Fruit fly (Drosophila melanogaster) whole organism, embryonic: ENCODE measurements around the gene Rad17.
A peak's percentile ranks its signal among the peaks of the same experiment; 100 is the strongest.

ENCODE experiments used
- Asciz ChIP-seq: fragments of 200-800 bp; sonication (Bioruptor generic); optimal IDR thresholded peaks from 2 replicates; lab custom pipeline; 2017; ENCODE audit warnings: missing biosample characterization, mild to moderate bottlenecking, missing genetic modification characterization, missing genetic modification reagents
- Awh ChIP-seq: fragments of 200-800 bp; sonication (Bioruptor generic); IDR thresholded peaks from 2 replicates; pipeline ENCODE4, ENCODE4 v1.3.6; 2022; ENCODE audit warnings: missing biosample characterization, missing genetic modification characterization
- B-H2 ChIP-seq: fragments of 200-800 bp; sonication (Bioruptor generic); optimal IDR thresholded peaks from 2 replicates; lab custom pipeline; 2018; ENCODE audit warnings: missing biosample characterization, mild to moderate bottlenecking, missing genetic modification characterization
- CG12299 ChIP-seq: fragments of 200-800 bp; sonication (Bioruptor generic); optimal IDR thresholded peaks from 2 replicates; lab custom pipeline; 2018; ENCODE audit warnings: missing biosample characterization, mild to moderate bottlenecking, missing genetic modification characterization
- CG12391 ChIP-seq: fragments of 200-800 bp; sonication (Bioruptor generic); optimal IDR thresholded peaks from 3 replicates; lab custom pipeline; 2018; ENCODE audit warnings: missing biosample characterization, mild to moderate bottlenecking, missing genetic modification characterization, moderate library complexity
- CG12769 ChIP-seq: fragments of 200-800 bp; sonication (Bioruptor generic); optimal IDR thresholded peaks from 2 replicates; lab custom pipeline; 2019; ENCODE audit warnings: missing biosample characterization, mild to moderate bottlenecking, missing genetic modification characterization, moderate library complexity
- CG1602 ChIP-seq: fragments of 200-800 bp; sonication (Bioruptor generic); optimal IDR thresholded peaks from 3 replicates; lab custom pipeline; 2016; ENCODE audit warnings: missing biosample characterization, missing genetic modification characterization
- CG17568 ChIP-seq: fragments of 200-800 bp; sonication (Bioruptor generic); optimal IDR thresholded peaks from 2 replicates; lab custom pipeline; 2018; ENCODE audit warnings: missing biosample characterization, mild to moderate bottlenecking, missing genetic modification characterization, moderate library complexity
- CG17802 ChIP-seq: fragments of 200-800 bp; sonication (Bioruptor generic); optimal IDR thresholded peaks from 2 replicates; lab custom pipeline; 2018; ENCODE audit warnings: missing biosample characterization, mild to moderate bottlenecking, missing genetic modification characterization, moderate library complexity
- CG17829 ChIP-seq: fragments of 200-800 bp; optimal IDR thresholded peaks from 2 replicates; lab custom pipeline; 2019; ENCODE audit warnings: missing biosample characterization, mild to moderate bottlenecking, missing genetic modification characterization, moderate library complexity
- CG2678 ChIP-seq: fragments of 200-800 bp; sonication (Bioruptor generic); optimal IDR thresholded peaks from 3 replicates; lab custom pipeline; 2019; ENCODE audit warnings: missing biosample characterization, mild to moderate bottlenecking, missing genetic modification characterization, moderate library complexity
- CG3163 ChIP-seq: fragments of 200-800 bp; sonication (Bioruptor generic); optimal IDR thresholded peaks from 3 replicates; lab custom pipeline; 2016; ENCODE audit warnings: missing biosample characterization, missing genetic modification characterization
- CG32772 ChIP-seq: fragments of 200-800 bp; sonication (Bioruptor generic); IDR thresholded peaks from 2 replicates; pipeline ENCODE4 v1.3.6; 2022; ENCODE audit warnings: missing biosample characterization, missing genetic modification characterization
- CG43689 ChIP-seq: fragments of 200-800 bp; sonication (Bioruptor generic); IDR thresholded peaks from 2 replicates; pipeline ENCODE4 v1.3.6; 2022; ENCODE audit warnings: missing biosample characterization, missing genetic modification characterization
- CG4820 ChIP-seq: fragments of 200-800 bp; sonication (Bioruptor generic); optimal IDR thresholded peaks from 3 replicates; lab custom pipeline; 2016; ENCODE audit warnings: missing biosample characterization, missing genetic modification characterization
- CG6272 ChIP-seq: fragments of 200-800 bp; sonication (Bioruptor generic); IDR thresholded peaks from 2 replicates; pipeline ENCODE4 v1.3.6; 2022; ENCODE audit warnings: missing biosample characterization, missing genetic modification characterization
- CG6765 ChIP-seq: fragments of 200-800 bp; sonication (Bioruptor generic); optimal IDR thresholded peaks from 3 replicates; lab custom pipeline; 2017; ENCODE audit warnings: missing biosample characterization, mild to moderate bottlenecking, missing genetic modification characterization
- CG7839 ChIP-seq: fragments of 200-800 bp; sonication (Bioruptor generic); optimal IDR thresholded peaks from 3 replicates; lab custom pipeline; 2018; ENCODE audit warnings: missing biosample characterization, mild to moderate bottlenecking, missing genetic modification characterization, moderate library complexity
- CG9609 ChIP-seq: fragments of 200-800 bp; sonication (Bioruptor generic); optimal IDR thresholded peaks from 3 replicates; lab custom pipeline; 2016; ENCODE audit warnings: missing biosample characterization, missing genetic modification characterization
- CG9817 ChIP-seq: fragments of 200-800 bp; sonication (Bioruptor generic); optimal IDR thresholded peaks from 2 replicates; lab custom pipeline; 2018; ENCODE audit warnings: missing biosample characterization, mild to moderate bottlenecking, missing genetic modification characterization, moderate library complexity
- CG9876 ChIP-seq: fragments of 200-800 bp; sonication (Bioruptor generic); optimal IDR thresholded peaks from 2 replicates; lab custom pipeline; 2016; ENCODE audit warnings: missing biosample characterization, missing genetic modification characterization
- CoRest ChIP-seq: fragments of 200-800 bp; sonication (Bioruptor generic); optimal IDR thresholded peaks from 3 replicates; lab custom pipeline; 2018; ENCODE audit warnings: missing biosample characterization, mild to moderate bottlenecking, missing genetic modification characterization, moderate library complexity
- Dip3 ChIP-seq: fragments of 200-800 bp; sonication (Bioruptor generic); optimal IDR thresholded peaks from 3 replicates; lab custom pipeline; 2016; ENCODE audit warnings: missing biosample characterization, missing genetic modification characterization
- Dref ChIP-seq: fragments of 200-800 bp; sonication (Bioruptor generic); IDR thresholded peaks from 2 replicates; pipeline ENCODE4 v1.3.6; 2022; ENCODE audit warnings: missing biosample characterization, missing genetic modification characterization
- Drgx ChIP-seq: fragments of 200-800 bp; sonication (Bioruptor generic); IDR thresholded peaks from 2 replicates; pipeline ENCODE4 v1.3.6; 2022; ENCODE audit warnings: missing biosample characterization, missing genetic modification characterization
- H15 ChIP-seq: fragments of 200-800 bp; sonication (Bioruptor generic); IDR thresholded peaks from 3 replicates; pipeline ENCODE4 v1.3.6; 2022; ENCODE audit warnings: missing biosample characterization, missing genetic modification characterization
- HHEX ChIP-seq: fragments of 200-800 bp; sonication (Bioruptor generic); optimal IDR thresholded peaks from 3 replicates; lab custom pipeline; 2017; ENCODE audit warnings: missing biosample characterization, mild to moderate bottlenecking, missing genetic modification characterization, missing genetic modification reagents
- Hmr ChIP-seq: fragments of 200-800 bp; sonication (Bioruptor generic); optimal IDR thresholded peaks from 3 replicates; lab custom pipeline; 2017; ENCODE audit warnings: mild to moderate bottlenecking, missing biosample characterization, missing genetic modification reagents, missing genetic modification characterization
- Hr39 ChIP-seq: fragments of >200 bp; optimal IDR thresholded peaks from 2 replicates; lab custom pipeline; 2017
- Kr ChIP-seq: fragments of 200-800 bp; sonication (Bioruptor generic); optimal IDR thresholded peaks from 2 replicates; lab custom pipeline; 2017; ENCODE audit warnings: missing biosample characterization, mild to moderate bottlenecking, missing genetic modification characterization
- NfI ChIP-seq: fragments of 200-800 bp; sonication (Bioruptor generic); optimal IDR thresholded peaks from 3 replicates; lab custom pipeline; 2018; ENCODE audit warnings: missing biosample characterization, mild to moderate bottlenecking, missing genetic modification characterization, moderate library complexity
- Ravus ChIP-seq: fragments of 200-800 bp; sonication (Bioruptor generic); IDR thresholded peaks from 2 replicates; pipeline ENCODE4 v1.3.6; 2022; ENCODE audit warnings: missing biosample characterization, missing genetic modification characterization
- Ssrp ChIP-seq: fragments of 200-800 bp; sonication (Bioruptor generic); optimal IDR thresholded peaks from 2 replicates; lab custom pipeline; 2018; ENCODE audit warnings: missing biosample characterization, mild to moderate bottlenecking, missing genetic modification characterization, moderate library complexity
- Taf1 ChIP-seq: fragments of 200-800 bp; sonication (Bioruptor generic); IDR thresholded peaks from 2 replicates; pipeline ENCODE4 v1.3.6; 2022; ENCODE audit warnings: missing biosample characterization, missing genetic modification characterization
- Xrp1 ChIP-seq: fragments of 200-800 bp; sonication (Bioruptor generic); IDR thresholded peaks from 2 replicates; pipeline ENCODE4 v1.3.6; 2022; ENCODE audit warnings: missing biosample characterization, missing genetic modification characterization
- ara ChIP-seq: fragments of 200-800 bp; sonication (Bioruptor generic); IDR thresholded peaks from 2 replicates; pipeline ENCODE4 v1.3.6; 2022; ENCODE audit warnings: missing biosample characterization, missing genetic modification characterization
- ase ChIP-seq: fragments of 200-800 bp; sonication (Bioruptor generic); IDR thresholded peaks from 3 replicates; pipeline ENCODE4 v1.3.6; 2022; ENCODE audit warnings: missing biosample characterization, missing genetic modification characterization
- chif ChIP-seq, 2 experiments: fragments of 200-800 bp; sonication (Bioruptor generic); optimal IDR thresholded peaks; 3 replicates each; lab custom pipeline; 2016; ENCODE audit warnings: missing biosample characterization in 2 of 2, missing genetic modification characterization in 2 of 2
- ci ChIP-seq: fragments of 200-800 bp; sonication (Bioruptor generic); IDR thresholded peaks from 3 replicates; pipeline ENCODE4 v1.3.6; 2022; ENCODE audit warnings: missing biosample characterization, missing genetic modification characterization
- crp ChIP-seq, 2 experiments: fragments of 200-800 bp; sonication (Bioruptor generic); optimal IDR thresholded peaks; 2 replicates in 1 of 2; 3 replicates in 1 of 2; lab custom pipeline; 2017; ENCODE audit warnings: missing biosample characterization in 2 of 2, missing genetic modification characterization in 2 of 2, mild to moderate bottlenecking in 1 of 2, moderate library complexity in 1 of 2
- disco-r ChIP-seq: fragments of 200-800 bp; sonication (Bioruptor generic); optimal IDR thresholded peaks from 2 replicates; lab custom pipeline; 2016; ENCODE audit warnings: missing biosample characterization, missing genetic modification characterization
- gce ChIP-seq: fragments of 200-800 bp; sonication (Bioruptor generic); IDR thresholded peaks from 3 replicates; pipeline ENCODE4 v1.3.6; 2022; ENCODE audit warnings: missing biosample characterization, missing genetic modification characterization
- ind ChIP-seq: fragments of 200-800 bp; sonication (Bioruptor generic); optimal IDR thresholded peaks from 3 replicates; lab custom pipeline; 2016; ENCODE audit warnings: missing biosample characterization, missing genetic modification characterization
- lbe ChIP-seq: fragments of 200-800 bp; sonication (Bioruptor generic); optimal IDR thresholded peaks from 2 replicates; lab custom pipeline; 2016; ENCODE audit warnings: missing biosample characterization, mild to moderate bottlenecking, missing genetic modification characterization
- mirr ChIP-seq: fragments of 200-800 bp; sonication (Bioruptor generic); optimal IDR thresholded peaks from 3 replicates; lab custom pipeline; 2018; ENCODE audit warnings: missing biosample characterization, mild to moderate bottlenecking, missing genetic modification characterization
- nau ChIP-seq: fragments of 200-800 bp; sonication (Bioruptor generic); optimal IDR thresholded peaks from 3 replicates; lab custom pipeline; 2017; ENCODE audit warnings: missing biosample characterization, mild to moderate bottlenecking, missing genetic modification characterization, missing genetic modification reagents
- nerfin-1 ChIP-seq: fragments of 200-800 bp; sonication (Bioruptor generic); optimal IDR thresholded peaks from 3 replicates; lab custom pipeline; 2019; ENCODE audit warnings: missing biosample characterization, mild to moderate bottlenecking, missing genetic modification characterization, moderate library complexity
- nerfin-2 ChIP-seq: fragments of 200-800 bp; sonication (Bioruptor generic); IDR thresholded peaks from 2 replicates; pipeline ENCODE4 v1.3.6; 2022; ENCODE audit warnings: missing biosample characterization, missing genetic modification characterization; ENCODE audit not compliant: partially characterized antibody
- pros ChIP-seq: fragments of 200-800 bp; sonication (Bioruptor generic); optimal IDR thresholded peaks from 3 replicates; lab custom pipeline; 2019; ENCODE audit warnings: missing biosample characterization, mild to moderate bottlenecking, missing genetic modification characterization, moderate library complexity
- row ChIP-seq: fragments of 200-800 bp; sonication (Bioruptor generic); IDR thresholded peaks from 3 replicates; pipeline ENCODE4 v1.3.6; 2022; ENCODE audit warnings: missing biosample characterization, missing genetic modification characterization
- run ChIP-seq: fragments of 200-800 bp; sonication (Bioruptor generic); optimal IDR thresholded peaks from 3 replicates; lab custom pipeline; 2018; ENCODE audit warnings: missing biosample characterization, mild to moderate bottlenecking, missing genetic modification characterization
- usp ChIP-seq: fragments of >200 bp; optimal IDR thresholded peaks from 2 replicates; lab custom pipeline; 2017; ENCODE audit warnings: missing biosample characterization, missing genetic modification characterization
- zf30C ChIP-seq: fragments of 200-800 bp; sonication (Bioruptor generic); optimal IDR thresholded peaks from 3 replicates; lab custom pipeline; 2018; ENCODE audit warnings: missing biosample characterization, mild to moderate bottlenecking, missing genetic modification characterization

Rad17 gene

dm6 chr3R:14706860-14707259 is 43.9 kb upstream of the Rad17 start (continued):
- TF ChIP-seq CG9876 (GFP tag; lab: Kevin White, UChicago) (peak; percentile 37), usp (GFP tag; lab: Kevin White, UChicago) (no peak), HHEX (peak; percentile 41), nau (GFP tag; lab: Kevin White, UChicago) (no peak), CG17829 (tag; lab: Kevin White, UChicago) (peak; percentile 2), ase (GFP tag; lab: Robert Waterston, UW) (0 out of 3 replicates have a peak, but pooled peaks have one; percentile 61), Asciz (GFP tag; lab: Kevin White, UChicago) (peak; percentile 6), Dref (GFP tag; lab: Robert Waterston, UW) (no peak), CG9609 (GFP tag; lab: Kevin White, UChicago) (peak; percentile 58), ci (GFP tag; lab: Robert Waterston, UW) (peak; percentile 80), CG6272 (GFP tag; lab: Robert Waterston, UW) (no peak), CG43689 (no peak; the same call in 1 of the 2 replicates), CG6765 (no peak), CG12391 (peak; percentile 25), B-H2 (no peak), CG17802 (tag; lab: Kevin White, UChicago) (no peak), ara (GFP tag; lab: Robert Waterston, UW) (peak; percentile 72), CG2678 (tag; lab: Kevin White, UChicago) (peak; percentile 68), Xrp1 (peak; percentile 67), run (tag; lab: Kevin White, UChicago) (no peak), pros (no peak), CG1602 (GFP tag; lab: Kevin White, UChicago) (no peak), Hmr (peak; percentile 53), disco-r (GFP tag; lab: Kevin White, UChicago) (no peak), CG12299 (tag; lab: Kevin White, UChicago) (peak; percentile 45), CoRest (tag; lab: Kevin White, UChicago) (peak; percentile 54), Hr39 (lab: Kevin White, UChicago) (no peak), mirr (GFP tag; lab: Kevin White, UChicago) (no peak), CG17568 (GFP tag; lab: Kevin White, UChicago) (peak; percentile 15), Ssrp (tag; lab: Kevin White, UChicago) (peak; percentile 33), CG3163 (GFP tag; lab: Kevin White, UChicago) (no peak), lbe (GFP tag; lab: Kevin White, UChicago) (no peak)

- TF ChIP-seq zf30C (GFP tag; lab: Kevin White, UChicago), result no peak
- no peak for TF ChIP-seq H15 (GFP tag; lab: Robert Waterston, UW)
- TF ChIP-seq Kr (GFP tag; lab: Kevin White, UChicago), result no peak
- TF ChIP-seq Drgx, result peak; percentile 40; the same call in 1 of the 2 replicates
- no peak for TF ChIP-seq CG12769 (tag; lab: Kevin White, UChicago)
- no peak for TF ChIP-seq CG9817 (tag; lab: Kevin White, UChicago)
- no peak for TF ChIP-seq CG3163 (GFP tag; lab: Kevin White, UChicago)
- no peak for TF ChIP-seq Ravus (GFP tag; lab: Robert Waterston, UW)
- TF ChIP-seq crp (GFP tag; optimal IDR thresholded peaks at IDR 0.05; lab: Kevin White, UChicago), result no peak
- no peak for TF ChIP-seq CG32772 (GFP tag; lab: Robert Waterston, UW)
- no peak for TF ChIP-seq Taf1 (GFP tag; lab: Robert Waterston, UW)
- TF ChIP-seq ind (GFP tag; lab: Kevin White, UChicago), result no peak
- no peak for TF ChIP-seq Dip3
- TF ChIP-seq gce (GFP tag; lab: Robert Waterston, UW), result no peak
- TF ChIP-seq chif (GFP tag; optimal IDR thresholded peaks at IDR 0.05; lab: Kevin White, UChicago), result no peak
- TF ChIP-seq CG7839 (tag; lab: Kevin White, UChicago), result no peak
- TF ChIP-seq NfI (GFP tag; lab: Kevin White, UChicago), result no peak
- TF ChIP-seq nerfin-1 (tag; lab: Kevin White, UChicago), result no peak
- TF ChIP-seq row, result no peak
- TF ChIP-seq CG4820 (GFP tag; lab: Kevin White, UChicago), result no peak
- TF ChIP-seq nerfin-2 (GFP tag; lab: Robert Waterston, UW), result no peak
- TF ChIP-seq Awh (GFP tag; lab: Robert Waterston, UW), result no peak
These were observed 43.4 kb upstream of the Rad17 start for dm6 chr3R:14706354-14706753.
